Fruit fly (Drosophila melanogaster) whole organism, embryonic: Measurements from ENCODE around the gene CG10286.

Source experiments
- Abd-B ChIP-seq: fragments of 200-800 bp; sonication (Bioruptor generic); optimal IDR thresholded peaks from 2 replicates; lab custom pipeline; 2018; ENCODE audit warnings: missing biosample characterization, mild to moderate bottlenecking, missing genetic modification characterization, moderate library complexity
- Atf-2 ChIP-seq: fragments of 200-800 bp; sonication (Bioruptor generic); optimal IDR thresholded peaks from 2 replicates; lab custom pipeline; 2016; ENCODE audit warnings: missing biosample characterization, missing genetic modification characterization
- Atf3 ChIP-seq: fragments of 200-800 bp; sonication (Bioruptor generic); optimal IDR thresholded peaks from 3 replicates; lab custom pipeline; 2016; ENCODE audit warnings: missing biosample characterization, missing genetic modification characterization
- Blimp-1 ChIP-seq: fragments of 200-800 bp; sonication (Bioruptor generic); optimal IDR thresholded peaks from 3 replicates; lab custom pipeline; 2018; ENCODE audit warnings: missing biosample characterization, missing genetic modification characterization, mild to moderate bottlenecking, moderate library complexity, missing genetic modification reagents
- CG10462 ChIP-seq: fragments of 200-800 bp; sonication (Bioruptor generic); optimal IDR thresholded peaks from 2 replicates; lab custom pipeline; 2016; ENCODE audit warnings: missing biosample characterization, missing genetic modification characterization
- CG11504 ChIP-seq: fragments of 200-800 bp; sonication (Bioruptor generic); optimal IDR thresholded peaks from 3 replicates; lab custom pipeline; 2019; ENCODE audit warnings: missing biosample characterization, mild to moderate bottlenecking, missing genetic modification characterization, moderate library complexity
- CG12299 ChIP-seq: fragments of 200-800 bp; sonication (Bioruptor generic); optimal IDR thresholded peaks from 2 replicates; lab custom pipeline; 2018; ENCODE audit warnings: missing biosample characterization, mild to moderate bottlenecking, missing genetic modification characterization
- CG12744 ChIP-seq: fragments of 200-800 bp; sonication (Bioruptor generic); optimal IDR thresholded peaks from 2 replicates; lab custom pipeline; 2016; ENCODE audit warnings: missing biosample characterization, missing genetic modification characterization
- CG13775 ChIP-seq: fragments of 200-800 bp; sonication (Bioruptor generic); optimal IDR thresholded peaks from 3 replicates; lab custom pipeline; 2017; ENCODE audit warnings: missing biosample characterization, mild to moderate bottlenecking, missing genetic modification characterization
- CG17361 ChIP-seq: fragments of 200-800 bp; sonication (Bioruptor generic); IDR thresholded peaks from 3 replicates; pipeline ENCODE4 v1.3.6; 2022; ENCODE audit warnings: missing biosample characterization, missing genetic modification characterization
- CG1792 ChIP-seq: fragments of 200-800 bp; sonication (Bioruptor generic); optimal IDR thresholded peaks from 2 replicates; lab custom pipeline; 2016; ENCODE audit warnings: missing biosample characterization, missing genetic modification characterization
- CG18262 ChIP-seq: fragments of 200-800 bp; optimal IDR thresholded peaks from 3 replicates; lab custom pipeline; 2019; ENCODE audit warnings: missing biosample characterization, mild to moderate bottlenecking, missing genetic modification characterization, moderate library complexity
- CG18764 ChIP-seq: fragments of 200-800 bp; sonication (Bioruptor generic); optimal IDR thresholded peaks from 3 replicates; lab custom pipeline; 2016; ENCODE audit warnings: missing biosample characterization, missing genetic modification characterization
- CG2116 ChIP-seq: fragments of 200-800 bp; sonication (Bioruptor generic); optimal IDR thresholded peaks from 3 replicates; lab custom pipeline; 2018; ENCODE audit warnings: missing biosample characterization, mild to moderate bottlenecking, missing genetic modification characterization
- CG3065 ChIP-seq: fragments of 200-800 bp; sonication (Bioruptor generic); optimal IDR thresholded peaks from 2 replicates; lab custom pipeline; 2016; ENCODE audit warnings: missing biosample characterization, missing genetic modification characterization
- CG31388 ChIP-seq: fragments of 200-800 bp; sonication (Bioruptor generic); optimal IDR thresholded peaks from 2 replicates; lab custom pipeline; 2016; ENCODE audit warnings: missing biosample characterization, missing genetic modification characterization
- CG3163 ChIP-seq: fragments of 200-800 bp; sonication (Bioruptor generic); optimal IDR thresholded peaks from 3 replicates; lab custom pipeline; 2016; ENCODE audit warnings: missing biosample characterization, missing genetic modification characterization
- CG3847 ChIP-seq: fragments of 200-800 bp; sonication (Bioruptor generic); IDR thresholded peaks from 2 replicates; pipeline ENCODE4 v1.3.6; 2022; ENCODE audit warnings: missing biosample characterization, missing genetic modification characterization
- CG8388 ChIP-seq: fragments of 200-800 bp; sonication (Bioruptor generic); optimal IDR thresholded peaks from 2 replicates; lab custom pipeline; 2019; ENCODE audit warnings: missing biosample characterization, mild to moderate bottlenecking, missing genetic modification characterization, moderate library complexity
- CTCF ChIP-seq: fragments of 200-800 bp; sonication (Bioruptor generic); optimal IDR thresholded peaks from 2 replicates; lab custom pipeline; 2017; ENCODE audit warnings: missing biosample characterization, mild to moderate bottlenecking, missing genetic modification characterization, moderate library complexity
- Chrac-16 ChIP-seq: fragments of 200-800 bp; sonication (Bioruptor generic); optimal IDR thresholded peaks from 3 replicates; lab custom pipeline; 2016; ENCODE audit warnings: missing biosample characterization, missing genetic modification characterization
- Doc3 ChIP-seq: fragments of 200-800 bp; sonication (Bioruptor generic); IDR thresholded peaks from 3 replicates; pipeline ENCODE4 v1.3.6; 2022; ENCODE audit warnings: missing biosample characterization, missing genetic modification characterization; ENCODE audit not compliant: partially characterized antibody
- Elba2 ChIP-seq: fragments of 200-800 bp; sonication (Bioruptor generic); optimal IDR thresholded peaks from 3 replicates; lab custom pipeline; 2016; ENCODE audit warnings: missing biosample characterization, missing genetic modification characterization
- Fer1 ChIP-seq: fragments of 200-800 bp; sonication (Bioruptor generic); optimal IDR thresholded peaks from 2 replicates; lab custom pipeline; 2017; ENCODE audit warnings: missing biosample characterization, mild to moderate bottlenecking, missing genetic modification characterization
- Hmr ChIP-seq: fragments of 200-800 bp; sonication (Bioruptor generic); optimal IDR thresholded peaks from 3 replicates; lab custom pipeline; 2017; ENCODE audit warnings: mild to moderate bottlenecking, missing biosample characterization, missing genetic modification reagents, missing genetic modification characterization
- MESR4 ChIP-seq: fragments of 200-800 bp; sonication (Bioruptor generic); optimal IDR thresholded peaks from 2 replicates; lab custom pipeline; 2018; ENCODE audit warnings: missing biosample characterization, mild to moderate bottlenecking, missing genetic modification characterization, moderate library complexity
- Max ChIP-seq: fragments of 200-800 bp; sonication (Bioruptor generic); optimal IDR thresholded peaks from 2 replicates; lab custom pipeline; 2016; ENCODE audit warnings: missing biosample characterization, mild to moderate bottlenecking, missing genetic modification characterization
- Nf-YC ChIP-seq: fragments of 200-800 bp; optimal IDR thresholded peaks from 3 replicates; lab custom pipeline; 2019; ENCODE audit warnings: missing biosample characterization, mild to moderate bottlenecking, missing genetic modification characterization, moderate library complexity
- Opbp ChIP-seq: fragments of 200-800 bp; sonication (Bioruptor generic); IDR thresholded peaks from 3 replicates; pipeline ENCODE4 v1.3.6; 2022; ENCODE audit warnings: missing biosample characterization, missing genetic modification characterization; ENCODE audit not compliant: partially characterized antibody
- Pdp1 ChIP-seq, 2 experiments: fragments of 200-800 bp; sonication (Bioruptor generic); optimal IDR thresholded peaks; 3 replicates each; lab custom pipeline; 2016; ENCODE audit warnings: missing biosample characterization in 2 of 2, missing genetic modification characterization in 2 of 2, mild to moderate bottlenecking in 1 of 2, moderate library complexity in 1 of 2
- Sin3A ChIP-seq: fragments of >200 bp; optimal IDR thresholded peaks from 2 replicates; lab custom pipeline; 2018
- Sox102F ChIP-seq: fragments of 200-800 bp; sonication (Bioruptor generic); optimal IDR thresholded peaks from 2 replicates; lab custom pipeline; 2018; ENCODE audit warnings: missing biosample characterization, mild to moderate bottlenecking, missing genetic modification characterization, moderate library complexity
- TFAM ChIP-seq: fragments of 200-800 bp; sonication (Bioruptor generic); optimal IDR thresholded peaks from 2 replicates; lab custom pipeline; 2017; ENCODE audit warnings: missing biosample characterization, missing genetic modification characterization, inconsistent platforms
- Xrp1 ChIP-seq: fragments of 200-800 bp; sonication (Bioruptor generic); IDR thresholded peaks from 2 replicates; pipeline ENCODE4 v1.3.6; 2022; ENCODE audit warnings: missing biosample characterization, missing genetic modification characterization
- croc ChIP-seq: fragments of 200-800 bp; sonication (Bioruptor generic); conservative IDR thresholded peaks from 3 replicates; pipeline ENCODE4 v1.3.6; 2022; ENCODE audit warnings: missing biosample characterization, missing genetic modification characterization
- danr ChIP-seq: fragments of 200-800 bp; sonication (Bioruptor generic); IDR thresholded peaks from 2 replicates; pipeline ENCODE4 v1.3.6; 2022; ENCODE audit warnings: missing biosample characterization, missing genetic modification characterization
- dpn ChIP-seq, 2 experiments: fragments of 200-800 bp; sonication (Bioruptor generic); optimal IDR thresholded peaks; 3 replicates each; lab custom pipeline; 2016; ENCODE audit warnings: missing biosample characterization in 2 of 2, missing genetic modification characterization in 2 of 2
- ems ChIP-seq: fragments of 200-800 bp; sonication (Bioruptor generic); optimal IDR thresholded peaks from 3 replicates; lab custom pipeline; 2016; ENCODE audit warnings: missing biosample characterization, missing genetic modification characterization
- gro ChIP-seq: fragments of 200-800 bp; sonication (Bioruptor generic); optimal IDR thresholded peaks from 2 replicates; lab custom pipeline; 2016; ENCODE audit warnings: missing biosample characterization, missing genetic modification characterization
- mirr ChIP-seq: fragments of 200-800 bp; sonication (Bioruptor generic); optimal IDR thresholded peaks from 3 replicates; lab custom pipeline; 2018; ENCODE audit warnings: missing biosample characterization, mild to moderate bottlenecking, missing genetic modification characterization
- nmo ChIP-seq: fragments of 200-800 bp; sonication (Bioruptor generic); optimal IDR thresholded peaks from 2 replicates; lab custom pipeline; 2018; ENCODE audit warnings: missing biosample characterization, mild to moderate bottlenecking, missing genetic modification characterization, moderate library complexity
- phol ChIP-seq: fragments of 200-800 bp; sonication (Bioruptor generic); optimal IDR thresholded peaks from 3 replicates; lab custom pipeline; 2018; ENCODE audit warnings: missing biosample characterization, mild to moderate bottlenecking, missing genetic modification characterization, moderate library complexity
- sens ChIP-seq: fragments of 200-800 bp; sonication (Bioruptor generic); peaks from one replicate; lab custom pipeline; 2016; ENCODE audit warnings: missing biosample characterization, missing genetic modification characterization
- slbo ChIP-seq: fragments of 200-800 bp; sonication (Bioruptor generic); IDR thresholded peaks from 2 replicates; pipeline ENCODE4 v1.3.6; 2022; ENCODE audit warnings: missing biosample characterization, missing genetic modification characterization
- slp2 ChIP-seq: fragments of 200-800 bp; sonication (Bioruptor generic); optimal IDR thresholded peaks from 2 replicates; lab custom pipeline; 2016; ENCODE audit warnings: missing biosample characterization, missing genetic modification characterization
- sug ChIP-seq: fragments of 200-800 bp; optimal IDR thresholded peaks from 2 replicates; lab custom pipeline; 2019; ENCODE audit warnings: missing biosample characterization, mild to moderate bottlenecking, missing genetic modification characterization, moderate library complexity
- tll ChIP-seq, 2 experiments: fragments of 200-800 bp in 1 of 2; fragments of >200 bp in 1 of 2; sonication (Bioruptor generic) in 1 of 2; optimal IDR thresholded peaks; 2 replicates each; lab custom pipeline; 2017 to 2019; ENCODE audit warnings: missing biosample characterization in 2 of 2, missing genetic modification characterization in 2 of 2, mild to moderate bottlenecking in 1 of 2, moderate library complexity in 1 of 2
- zfh2 ChIP-seq: fragments of 200-800 bp; sonication (Bioruptor generic); optimal IDR thresholded peaks from 2 replicates; lab custom pipeline; 2016; ENCODE audit warnings: missing biosample characterization, missing genetic modification characterization

Gene CG10286

dm6 chr3R:6343396-6344239 is 25.1 kb upstream of the CG10286 start, which contains the start of gene CG17919 (continued):
- no peak for TF ChIP-seq mirr (GFP tag; lab: Kevin White, UChicago)
- no peak for TF ChIP-seq ems (GFP tag; lab: Kevin White, UChicago)
- no peak for TF ChIP-seq Chrac-16 (GFP tag; lab: Kevin White, UChicago)
- TF ChIP-seq CG1792 = no peak
- TF ChIP-seq phol (tag; lab: Kevin White, UChicago) = peak; percentile 1
- TF ChIP-seq sug (tag; lab: Kevin White, UChicago) = no peak
- no peak for TF ChIP-seq CG17361
- no peak for TF ChIP-seq croc (GFP tag; lab: Robert Waterston, UW)
- TF ChIP-seq Atf-2 (GFP tag; lab: Kevin White, UChicago) = no peak

- TF ChIP-seq Sox102F (GFP tag; lab: Kevin White, UChicago) = no peak
- TF ChIP-seq CG3163 (GFP tag; lab: Kevin White, UChicago) = no peak
- no peak for TF ChIP-seq danr (GFP tag; lab: Robert Waterston, UW)
- TF ChIP-seq CTCF (GFP tag; lab: Kevin White, UChicago) = peak; percentile 22
- TF ChIP-seq Fer1 (GFP tag; lab: Kevin White, UChicago) = peak; percentile 9
- TF ChIP-seq Atf3 (GFP tag; lab: Kevin White, UChicago) = no peak
- TF ChIP-seq gro (GFP tag; lab: Kevin White, UChicago) = no peak
- TF ChIP-seq CG31388 (GFP tag; lab: Kevin White, UChicago) = no peak
- TF ChIP-seq MESR4 (GFP tag; lab: Kevin White, UChicago) = no peak
- TF ChIP-seq Sin3A (lab: Kevin White, UChicago) = peak; percentile 90
- TF ChIP-seq CG12744 (GFP tag; lab: Kevin White, UChicago) = no peak
- peak in 1 of 2 experiments; percentile 7 for TF ChIP-seq dpn (GFP tag; optimal IDR thresholded peaks at IDR 0.05; lab: Kevin White, UChicago)
- 0 out of 2 replicates have a peak, but pooled peaks have one; percentile 6 for TF ChIP-seq slbo (GFP tag; lab: Robert Waterston, UW)
- no peak for TF ChIP-seq CG3065 (GFP tag; lab: Kevin White, UChicago)
- TF ChIP-seq CG2116 (GFP tag; lab: Kevin White, UChicago) = peak; percentile 59
- peak; percentile 38 for TF ChIP-seq CG11504 (tag; lab: Kevin White, UChicago)
- TF ChIP-seq croc (GFP tag; lab: Robert Waterston, UW) = no peak
- TF ChIP-seq phol (tag; lab: Kevin White, UChicago) = peak; percentile 73
- peak; percentile 54; the same call in 1 of the 2 replicates for TF ChIP-seq CG3847 (GFP tag; lab: Robert Waterston, UW)
- peak; percentile 74 for TF ChIP-seq Doc3 (GFP tag; lab: Robert Waterston, UW)
- TF ChIP-seq CG12299 (tag; lab: Kevin White, UChicago) = no peak
- peak; percentile 27 for TF ChIP-seq CG13775 (GFP tag; lab: Kevin White, UChicago)
- TF ChIP-seq CG18262 (tag; lab: Kevin White, UChicago) = peak; percentile 9
- TF ChIP-seq Xrp1 (GFP tag; lab: Robert Waterston, UW) = no peak
- TF ChIP-seq sens = peak; percentile 27
- peak; percentile 18 for TF ChIP-seq Nf-YC (tag; lab: Kevin White, UChicago)
- TF ChIP-seq Pdp1 (GFP tag; optimal IDR thresholded peaks at IDR 0.05; lab: Kevin White, UChicago) = peak in 1 of 2 experiments; percentile 47
- no peak for TF ChIP-seq Hmr (GFP tag; lab: Kevin White, UChicago)
- peak; percentile 13 for TF ChIP-seq zfh2
- TF ChIP-seq Max (GFP tag; lab: Kevin White, UChicago) = peak; percentile 72
- peak; percentile 5 for TF ChIP-seq Abd-B (GFP tag; lab: Kevin White, UChicago)
- no peak for TF ChIP-seq CG8388 (GFP tag; lab: Kevin White, UChicago)
- no peak for TF ChIP-seq TFAM (GFP tag; lab: Kevin White, UChicago)
- TF ChIP-seq tll (GFP tag; optimal IDR thresholded peaks at IDR 0.05; lab: Kevin White, UChicago) = peak in 1 of 2 experiments; percentile 27
- TF ChIP-seq Blimp-1 (GFP tag; lab: Kevin White, UChicago) = peak; percentile 4
- no peak for TF ChIP-seq CG18764 (GFP tag; lab: Kevin White, UChicago)
- TF ChIP-seq Elba2 = peak; percentile 91
- TF ChIP-seq slp2 = no peak
- peak; percentile 65; the same call in 1 of the 3 replicates for TF ChIP-seq Opbp
- no peak for TF ChIP-seq CG10462
- peak; percentile 70 for TF ChIP-seq nmo (GFP tag; lab: Kevin White, UChicago)
Measured at dm6 chr3R:6345814-6346213, 23.0 kb upstream of the CG10286 start, which contains the start of the genes SmD2 and CG18048. SmD2 (minus strand) TSS chr3R:6345911. CG18048 (plus strand) TSS chr3R:6346111.
